Worm (Caenorhabditis elegans): ENCODE data around the gene clec-234.

Gene clec-234

ce11 chrV:16410521-16410920 lies 22.9 kb downstream of the clec-234 start, which contains the start of gene srh-145:
TSS of gene srh-145 (plus strand) at chrV:16410713.
- TF ChIP-seq F13H6.1 (tag; optimal IDR thresholded peaks at IDR 0.05) (no peak), sma-9 (GFP tag; optimal IDR thresholded peaks at IDR 0.05) (no peak), sma-9 (tag; optimal IDR thresholded peaks at IDR 0.05) (no peak), ztf-11 (tag; optimal IDR thresholded peaks at IDR 0.05) (no peak), nhr-237 (tag; optimal IDR thresholded peaks at IDR 0.05) (no peak), gmeb-1 (tag; optimal IDR thresholded peaks at IDR 0.05) (no peak), ztf-1 (GFP tag; conservative IDR thresholded peaks at IDR 0.05) (no peak), blmp-1 (tag; optimal IDR thresholded peaks at IDR 0.05; ENCODE audit: insufficient read depth) (no peak), snpc-4 (tag; optimal IDR thresholded peaks at IDR 0.05) (no peak), aly-2 (tag; optimal IDR thresholded peaks at IDR 0.05) (no peak)

DNA sequence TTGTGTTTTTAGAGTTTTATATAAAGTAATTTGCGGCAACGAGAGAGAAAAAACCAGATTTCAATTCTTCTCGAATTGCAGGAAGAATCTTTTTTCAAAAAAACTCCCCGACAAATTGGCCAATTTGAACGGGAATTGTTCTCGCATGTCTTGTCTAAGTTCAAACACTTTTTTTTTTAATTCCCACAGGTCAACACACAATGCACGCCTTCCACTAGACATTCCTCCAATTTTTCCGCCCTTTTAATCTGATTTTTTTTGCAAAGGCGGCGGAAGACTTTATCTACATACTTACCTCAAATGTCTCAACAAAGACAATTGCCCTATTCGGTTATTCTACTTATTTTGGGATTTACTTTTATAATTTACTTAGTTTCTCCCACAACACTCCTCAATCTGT lies 25.7 kb downstream of the clec-234 start, which contains the start of gene F26D2.3:
Gene F26D2.3 (plus strand): TSS at position 301 of the 400 bp plus-strand sequence.
- TF ChIP-seq zag-1 (tag; optimal IDR thresholded peaks at IDR 0.05) = no peak
- TF ChIP-seq lsy-2 (tag; optimal IDR thresholded peaks at IDR 0.05) = no peak
- TF ChIP-seq nhr-25 (tag; optimal IDR thresholded peaks at IDR 0.05) = no peak
- no peak for TF ChIP-seq aly-2 (tag; optimal IDR thresholded peaks at IDR 0.05)
- TF ChIP-seq nhr-12 (tag; optimal IDR thresholded peaks at IDR 0.05) = no peak
- no peak for TF ChIP-seq snpc-4 (tag; optimal IDR thresholded peaks at IDR 0.05)
- no peak for TF ChIP-seq mab-5 (tag; optimal IDR thresholded peaks at IDR 0.05)

DNA sequence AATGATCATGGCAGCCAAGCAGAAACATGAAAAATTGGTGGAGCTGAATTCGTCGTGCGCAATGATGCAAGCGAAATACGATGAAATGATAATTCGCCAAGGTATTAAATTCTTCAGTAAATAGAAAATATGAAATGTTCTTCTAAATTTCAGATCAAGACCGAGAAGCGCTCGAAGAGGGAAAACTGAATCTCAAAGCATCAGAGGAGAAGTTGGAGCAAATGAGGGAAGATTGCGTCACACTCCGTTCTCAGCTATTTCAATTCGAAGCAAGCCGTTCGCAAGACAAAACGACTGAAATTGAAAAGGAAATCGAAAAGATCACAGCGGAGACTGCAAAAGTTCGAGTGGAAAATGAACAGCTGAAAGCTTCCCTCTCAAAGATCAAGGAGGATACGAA lies 27.0 kb downstream of the clec-234 start:
- TF ChIP-seq C34F6.9 (tag; optimal IDR thresholded peaks at IDR 0.05) = no peak
- TF ChIP-seq ZK546.5 (tag; optimal IDR thresholded peaks at IDR 0.05) = no peak
- TF ChIP-seq sem-4 (tag; optimal IDR thresholded peaks at IDR 0.05) = no peak
- TF ChIP-seq ztf-4 (tag; optimal IDR thresholded peaks at IDR 0.05) = no peak
- no peak for TF ChIP-seq elt-3 (tag; optimal IDR thresholded peaks at IDR 0.05)
- TF ChIP-seq ztf-11 (tag; optimal IDR thresholded peaks at IDR 0.05) = no peak
- TF ChIP-seq nhr-237 (tag; optimal IDR thresholded peaks at IDR 0.05) = no peak
- no peak for TF ChIP-seq mbf-1 (tag; optimal IDR thresholded peaks at IDR 0.05)
- TF ChIP-seq mab-5 (tag; optimal IDR thresholded peaks at IDR 0.05) = no peak
- TF ChIP-seq nhr-6 (tag; optimal IDR thresholded peaks at IDR 0.05) = no peak
- no peak for TF ChIP-seq gmeb-1 (tag; optimal IDR thresholded peaks at IDR 0.05)
- TF ChIP-seq R02D3.7 (tag; optimal IDR thresholded peaks at IDR 0.05) = no peak
- no peak for TF ChIP-seq unc-39 (tag; optimal IDR thresholded peaks at IDR 0.05)
- no peak for TF ChIP-seq lin-11 (tag; optimal IDR thresholded peaks at IDR 0.05)
- no peak for TF ChIP-seq lin-13 (GFP tag; optimal IDR thresholded peaks at IDR 0.05)
- TF ChIP-seq ztf-1 (GFP tag; conservative IDR thresholded peaks at IDR 0.05) = no peak
- no peak for TF ChIP-seq elt-1 (tag; optimal IDR thresholded peaks at IDR 0.05)
- TF ChIP-seq aly-2 (tag; optimal IDR thresholded peaks at IDR 0.05) = no peak

ce11 chrV:16405366-16405765 lies 28.0 kb downstream of the clec-234 start:
- TF ChIP-seq ztf-1 (GFP tag; conservative IDR thresholded peaks at IDR 0.05) (no peak), F13H6.1 (tag; optimal IDR thresholded peaks at IDR 0.05) (no peak), ceh-16 (tag; optimal IDR thresholded peaks at IDR 0.05) (no peak), sma-9 (GFP tag; optimal IDR thresholded peaks at IDR 0.05) (no peak), sma-9 (tag; optimal IDR thresholded peaks at IDR 0.05) (no peak), skn-1 (tag; optimal IDR thresholded peaks at IDR 0.05) (no peak), zag-1 (tag; optimal IDR thresholded peaks at IDR 0.05) (no peak), lsy-2 (tag; optimal IDR thresholded peaks at IDR 0.05) (no peak), lin-13 (GFP tag; optimal IDR thresholded peaks at IDR 0.05) (no peak), gmeb-1 (tag; optimal IDR thresholded peaks at IDR 0.05) (no peak), ama-1 (optimal IDR thresholded peaks at IDR 0.05) (no peak), elt-1 (tag; optimal IDR thresholded peaks at IDR 0.05) (no peak), R02D3.7 (tag; optimal IDR thresholded peaks at IDR 0.05) (no peak), snpc-4 (tag; optimal IDR thresholded peaks at IDR 0.05) (no peak), C34F6.9 (tag; optimal IDR thresholded peaks at IDR 0.05) (no peak), nhr-11 (tag; optimal IDR thresholded peaks at IDR 0.05) (no peak), dmd-4 (tag; optimal IDR thresholded peaks at IDR 0.05) (no peak)

ce11 chrV:16403974-16404373 lies 29.4 kb downstream of the clec-234 start, which contains the start of gene syp-1:
TSS of gene syp-1 (plus strand) at chrV:16404274.
- no peak for TF ChIP-seq fos-1 (tag; optimal IDR thresholded peaks at IDR 0.05)
- no peak for TF ChIP-seq Y55F3AM.14 (GFP tag; optimal IDR thresholded peaks at IDR 0.05)
- no peak for TF ChIP-seq crh-2 (tag; optimal IDR thresholded peaks at IDR 0.05)
- TF ChIP-seq ama-1 (optimal IDR thresholded peaks at IDR 0.05) = no peak
- no peak for TF ChIP-seq elt-1 (tag; optimal IDR thresholded peaks at IDR 0.05)
- no peak for TF ChIP-seq lin-39 (tag; optimal IDR thresholded peaks at IDR 0.05)
- no peak for TF ChIP-seq nhr-25 (tag; optimal IDR thresholded peaks at IDR 0.05)
- TF ChIP-seq mbf-1 (tag; optimal IDR thresholded peaks at IDR 0.05) = no peak
- no peak for TF ChIP-seq sma-3 (GFP tag; optimal IDR thresholded peaks at IDR 0.05)
- no peak for TF ChIP-seq aly-2 (tag; optimal IDR thresholded peaks at IDR 0.05)
- TF ChIP-seq nhr-21 (tag; optimal IDR thresholded peaks at IDR 0.05) = no peak
- no peak for TF ChIP-seq nhr-11 (tag; optimal IDR thresholded peaks at IDR 0.05)
- no peak for TF ChIP-seq nhr-10 (tag; optimal IDR thresholded peaks at IDR 0.05)
- TF ChIP-seq ZK546.5 (tag; optimal IDR thresholded peaks at IDR 0.05) = no peak
